Fruit fly (Drosophila melanogaster) whole organism, embryonic: Measurements from ENCODE around the gene Dif.

Source experiments
- Ada2b ChIP-seq: fragments of 200-800 bp; sonication (Bioruptor generic); IDR thresholded peaks from 2 replicates; pipeline ENCODE4 v1.3.6; 2022; ENCODE audit warnings: missing biosample characterization, missing genetic modification characterization
- CG10543 ChIP-seq: fragments of 200-800 bp; sonication (Bioruptor generic); optimal IDR thresholded peaks from 3 replicates; lab custom pipeline; 2017; ENCODE audit warnings: missing biosample characterization, mild to moderate bottlenecking, missing genetic modification characterization, moderate library complexity
- CG10959 ChIP-seq: fragments of 200-800 bp; sonication (Bioruptor generic); IDR thresholded peaks from 2 replicates; pipeline ENCODE4 v1.3.6; 2022; ENCODE audit warnings: missing biosample characterization, missing genetic modification characterization
- CG12391 ChIP-seq: fragments of 200-800 bp; sonication (Bioruptor generic); optimal IDR thresholded peaks from 3 replicates; lab custom pipeline; 2018; ENCODE audit warnings: missing biosample characterization, mild to moderate bottlenecking, missing genetic modification characterization, moderate library complexity
- CG15269 ChIP-seq: fragments of 200-800 bp; sonication (Bioruptor generic); optimal IDR thresholded peaks from 2 replicates; lab custom pipeline; 2018; ENCODE audit warnings: missing biosample characterization, mild to moderate bottlenecking, missing genetic modification characterization, moderate library complexity
- CG1603 ChIP-seq: fragments of 200-800 bp; sonication (Bioruptor generic); optimal IDR thresholded peaks from 2 replicates; lab custom pipeline; 2019; ENCODE audit warnings: missing biosample characterization, mild to moderate bottlenecking, missing genetic modification characterization, moderate library complexity
- CG3281 ChIP-seq: fragments of 200-800 bp; sonication (Bioruptor generic); optimal IDR thresholded peaks from 3 replicates; lab custom pipeline; 2017; ENCODE audit warnings: missing biosample characterization, mild to moderate bottlenecking, missing genetic modification characterization
- CG33557 ChIP-seq: fragments of 200-800 bp; sonication (Bioruptor generic); optimal IDR thresholded peaks from 2 replicates; lab custom pipeline; 2019; ENCODE audit warnings: missing biosample characterization, mild to moderate bottlenecking, missing genetic modification characterization, moderate library complexity
- CG5245 ChIP-seq: fragments of 200-800 bp; sonication (Bioruptor generic); optimal IDR thresholded peaks from 3 replicates; lab custom pipeline; 2016; ENCODE audit warnings: missing biosample characterization, missing genetic modification characterization
- CG7271 ChIP-seq: fragments of 200-800 bp; sonication (Bioruptor generic); optimal IDR thresholded peaks from 2 replicates; lab custom pipeline; 2018; ENCODE audit warnings: missing biosample characterization, mild to moderate bottlenecking, missing genetic modification characterization, moderate library complexity
- CG8388 ChIP-seq: fragments of 200-800 bp; sonication (Bioruptor generic); optimal IDR thresholded peaks from 2 replicates; lab custom pipeline; 2019; ENCODE audit warnings: missing biosample characterization, mild to moderate bottlenecking, missing genetic modification characterization, moderate library complexity
- CG9609 ChIP-seq: fragments of 200-800 bp; sonication (Bioruptor generic); optimal IDR thresholded peaks from 3 replicates; lab custom pipeline; 2016; ENCODE audit warnings: missing biosample characterization, missing genetic modification characterization
- Deaf1 ChIP-seq: fragments of 200-800 bp; optimal IDR thresholded peaks from 3 replicates; lab custom pipeline; 2019; ENCODE audit warnings: missing biosample characterization, mild to moderate bottlenecking, missing genetic modification characterization, moderate library complexity
- Dll ChIP-seq: fragments of 200-800 bp; sonication (Bioruptor generic); IDR thresholded peaks from 4 replicates; pipeline ENCODE4 v1.3.6; 2022; ENCODE audit warnings: missing biosample characterization, missing genetic modification characterization; ENCODE audit not compliant: partially characterized antibody
- Ets97D ChIP-seq: fragments of 200-800 bp; sonication (Bioruptor generic); optimal IDR thresholded peaks from 3 replicates; lab custom pipeline; 2016; ENCODE audit warnings: missing biosample characterization, missing genetic modification characterization
- NC2α ChIP-seq: fragments of 200-800 bp; sonication (Bioruptor generic); optimal IDR thresholded peaks from 2 replicates; lab custom pipeline; 2016; ENCODE audit warnings: missing biosample characterization, missing genetic modification characterization
- Oaz ChIP-seq: fragments of 200-800 bp; sonication (Bioruptor generic); IDR thresholded peaks from 2 replicates; pipeline ENCODE4 v1.3.6; 2022; ENCODE audit warnings: missing biosample characterization, missing genetic modification characterization
- Opbp ChIP-seq: fragments of 200-800 bp; sonication (Bioruptor generic); IDR thresholded peaks from 3 replicates; pipeline ENCODE4 v1.3.6; 2022; ENCODE audit warnings: missing biosample characterization, missing genetic modification characterization; ENCODE audit not compliant: partially characterized antibody
- Side ChIP-seq: fragments of 200-800 bp; sonication (Bioruptor generic); optimal IDR thresholded peaks from 2 replicates; lab custom pipeline; 2016; ENCODE audit warnings: missing biosample characterization, missing genetic modification characterization
- Stat92E ChIP-seq, 3 experiments: fragments of >200 bp in 2 of 3; fragments of 200-800 bp in 1 of 3; sonication (Bioruptor generic) in 1 of 3; optimal IDR thresholded peaks; 2 replicates each; lab custom pipeline; 2017 to 2019; ENCODE audit warnings: missing biosample characterization in 3 of 3, missing genetic modification characterization in 3 of 3, mild to moderate bottlenecking in 1 of 3, moderate library complexity in 1 of 3
- Usf ChIP-seq: fragments of 200-800 bp; sonication (Bioruptor generic); optimal IDR thresholded peaks from 2 replicates; lab custom pipeline; 2017; ENCODE audit warnings: missing genotype, missing biosample characterization, missing genetic modification characterization
- Xbp1 ChIP-seq: fragments of 200-800 bp; sonication (Bioruptor generic); optimal IDR thresholded peaks from 3 replicates; lab custom pipeline; 2016; ENCODE audit warnings: missing biosample characterization, mild to moderate bottlenecking, missing genetic modification characterization
- Xrp1 ChIP-seq: fragments of 200-800 bp; sonication (Bioruptor generic); IDR thresholded peaks from 2 replicates; pipeline ENCODE4 v1.3.6; 2022; ENCODE audit warnings: missing biosample characterization, missing genetic modification characterization
- ac ChIP-seq: fragments of 200-800 bp; sonication (Bioruptor generic); optimal IDR thresholded peaks from 3 replicates; lab custom pipeline; 2017; ENCODE audit warnings: missing biosample characterization, mild to moderate bottlenecking, missing genetic modification characterization
- amos ChIP-seq: fragments of 200-800 bp; sonication (Bioruptor generic); IDR thresholded peaks from 2 replicates; pipeline ENCODE4 v1.3.6; 2022; ENCODE audit warnings: missing biosample characterization, missing genetic modification characterization; ENCODE audit not compliant: partially characterized antibody
- ato ChIP-seq: fragments of 200-800 bp; sonication (Bioruptor generic); IDR thresholded peaks from 2 replicates; pipeline ENCODE4 v1.3.6; 2022; ENCODE audit warnings: missing biosample characterization, missing genetic modification characterization; ENCODE audit not compliant: partially characterized antibody
- caup ChIP-seq: fragments of 200-800 bp; sonication (Bioruptor generic); optimal IDR thresholded peaks from 3 replicates; lab custom pipeline; 2017; ENCODE audit warnings: missing biosample characterization, mild to moderate bottlenecking, missing genetic modification characterization, moderate library complexity; ENCODE audit not compliant: severe bottlenecking
- chinmo ChIP-seq: fragments of 200-800 bp; sonication (Bioruptor generic); IDR thresholded peaks from 4 replicates; pipeline ENCODE4 v1.3.6; 2022; ENCODE audit warnings: missing biosample characterization, missing genetic modification characterization; ENCODE audit not compliant: partially characterized antibody
- chn ChIP-seq: fragments of 200-800 bp; sonication (Bioruptor generic); optimal IDR thresholded peaks from 2 replicates; lab custom pipeline; 2016; ENCODE audit warnings: missing biosample characterization, missing genetic modification characterization
- eyg ChIP-seq: fragments of 200-800 bp; sonication (Bioruptor generic); optimal IDR thresholded peaks from 3 replicates; lab custom pipeline; 2016; ENCODE audit warnings: missing biosample characterization, missing genetic modification characterization
- ftz-f1 ChIP-seq: fragments of 200-800 bp; sonication (Bioruptor generic); optimal IDR thresholded peaks from 2 replicates; lab custom pipeline; 2016; ENCODE audit warnings: missing biosample characterization, missing genetic modification characterization
- gce ChIP-seq: fragments of 200-800 bp; sonication (Bioruptor generic); IDR thresholded peaks from 3 replicates; pipeline ENCODE4 v1.3.6; 2022; ENCODE audit warnings: missing biosample characterization, missing genetic modification characterization
- gcm ChIP-seq: fragments of 200-800 bp; sonication (Bioruptor generic); optimal IDR thresholded peaks from 2 replicates; lab custom pipeline; 2019; ENCODE audit warnings: missing biosample characterization, mild to moderate bottlenecking, missing genetic modification characterization, moderate library complexity
- grau ChIP-seq: fragments of 200-800 bp; optimal IDR thresholded peaks from 3 replicates; lab custom pipeline; 2019; ENCODE audit warnings: missing biosample characterization, mild to moderate bottlenecking, missing genetic modification characterization, moderate library complexity
- gsb-n ChIP-seq: fragments of 200-800 bp; sonication (Bioruptor generic); optimal IDR thresholded peaks from 3 replicates; lab custom pipeline; 2018; ENCODE audit warnings: missing biosample characterization, mild to moderate bottlenecking, missing genetic modification characterization
- hkb ChIP-seq, 2 experiments: fragments of 200-800 bp in 1 of 2; fragments of >200 bp in 1 of 2; sonication (Bioruptor generic) in 1 of 2; IDR thresholded peaks in 1 of 2; optimal IDR thresholded peaks in 1 of 2; 2 replicates each; pipeline versions ENCODE4 v1.3.6 to Lab custom; 2017 to 2022; ENCODE audit warnings: missing biosample characterization in 1 of 2, missing genetic modification characterization in 1 of 2
- ken ChIP-seq: fragments of 200-800 bp; sonication (Bioruptor generic); IDR thresholded peaks from 3 replicates; pipeline ENCODE4 v1.3.6; 2022; ENCODE audit warnings: missing biosample characterization, missing genetic modification characterization
- knrl ChIP-seq: fragments of 200-800 bp; sonication (Bioruptor generic); IDR thresholded peaks from 3 replicates; pipeline ENCODE4 v1.3.6; 2022; ENCODE audit warnings: missing biosample characterization, missing genetic modification characterization; ENCODE audit not compliant: partially characterized antibody
- lab ChIP-seq: fragments of 200-800 bp; sonication (Bioruptor generic); optimal IDR thresholded peaks from 3 replicates; lab custom pipeline; 2017; ENCODE audit warnings: missing biosample characterization, missing genetic modification characterization, mild to moderate bottlenecking, moderate library complexity, missing genetic modification reagents
- lilli ChIP-seq: fragments of 200-800 bp; sonication (Bioruptor generic); optimal IDR thresholded peaks from 3 replicates; lab custom pipeline; 2016; ENCODE audit warnings: missing biosample characterization, missing genetic modification characterization
- lola ChIP-seq, 3 experiments: fragments of >200 bp in 2 of 3; fragments of 200-800 bp in 1 of 3; sonication (Bioruptor generic) in 1 of 3; optimal IDR thresholded peaks; 2 replicates each; lab custom pipeline; 2017 to 2019; ENCODE audit warnings: missing biosample characterization in 3 of 3, missing genetic modification characterization in 3 of 3, mild to moderate bottlenecking in 1 of 3, moderate library complexity in 1 of 3
- pb ChIP-seq: fragments of 200-800 bp; sonication (Bioruptor generic); optimal IDR thresholded peaks from 3 replicates; lab custom pipeline; 2016; ENCODE audit warnings: missing biosample characterization, missing genetic modification characterization
- repo ChIP-seq: fragments of 200-800 bp; sonication (Bioruptor generic); optimal IDR thresholded peaks from 2 replicates; lab custom pipeline; 2016; ENCODE audit warnings: missing biosample characterization, missing genetic modification characterization
- stwl ChIP-seq: fragments of 200-800 bp; sonication (Bioruptor generic); optimal IDR thresholded peaks from 3 replicates; lab custom pipeline; 2018; ENCODE audit warnings: missing biosample characterization, mild to moderate bottlenecking, missing genetic modification characterization, moderate library complexity
- tap ChIP-seq: fragments of 200-800 bp; optimal IDR thresholded peaks from 3 replicates; lab custom pipeline; 2019; ENCODE audit warnings: missing biosample characterization, mild to moderate bottlenecking, missing genetic modification characterization, moderate library complexity
- tin ChIP-seq: fragments of 200-800 bp; sonication (Bioruptor generic); optimal IDR thresholded peaks from 3 replicates; lab custom pipeline; 2016; ENCODE audit warnings: missing biosample characterization, missing genetic modification characterization
- tx ChIP-seq: fragments of 200-800 bp; sonication (Bioruptor generic); optimal IDR thresholded peaks from 2 replicates; lab custom pipeline; 2016; ENCODE audit warnings: missing biosample characterization, missing genetic modification characterization
- vvl ChIP-seq: fragments of 200-800 bp; sonication (Bioruptor generic); IDR thresholded peaks from 2 replicates; pipeline ENCODE4 v1.3.6; 2022; ENCODE audit warnings: missing biosample characterization, missing genetic modification characterization
- zen2 ChIP-seq: fragments of 200-800 bp; sonication (Bioruptor generic); IDR thresholded peaks from 3 replicates; pipeline ENCODE4 v1.3.6; 2022; ENCODE audit warnings: missing biosample characterization, missing genetic modification characterization; ENCODE audit not compliant: partially characterized antibody

The Dif gene

DNA sequence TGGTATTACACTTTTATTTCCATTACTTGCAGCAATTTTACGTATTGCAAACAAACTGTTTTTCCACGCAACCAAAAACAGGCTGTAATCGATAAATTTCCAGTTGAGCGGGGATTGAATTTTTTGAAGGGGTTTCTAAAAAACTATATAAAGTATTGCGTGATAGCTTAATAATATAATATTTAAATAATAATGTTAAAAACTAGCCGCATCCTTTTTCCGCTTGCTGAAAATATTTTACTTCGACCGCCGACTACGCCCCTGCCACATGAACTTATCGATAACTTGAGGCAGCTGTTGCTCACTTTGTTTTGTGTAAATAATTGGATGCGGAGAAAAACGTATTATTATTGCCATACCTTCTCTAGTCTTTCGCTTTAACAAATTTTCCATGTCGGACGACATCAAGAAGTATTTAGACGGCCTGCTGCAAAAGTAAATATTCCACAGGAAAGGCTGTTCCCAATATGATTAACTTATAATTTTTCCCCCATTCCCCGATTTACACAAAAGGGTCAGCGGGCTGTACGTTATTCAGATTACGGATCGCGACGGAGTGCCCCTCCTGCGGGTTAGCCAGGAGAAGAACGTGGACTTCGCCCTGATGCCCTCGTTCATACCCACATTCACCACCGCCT lies 48.1 kb upstream of the Dif start, which contains the start of the genes fws and Lamtor3 (continued):
- peak; percentile 99 for TF ChIP-seq ken (GFP tag; lab: Robert Waterston, UW)
- peak; percentile 98 for TF ChIP-seq gsb-n (tag; lab: Kevin White, UChicago)
- TF ChIP-seq Xrp1 (GFP tag; lab: Robert Waterston, UW): peak; percentile 99
- peak in 1 of 3 experiments; percentile 95 for TF ChIP-seq lola (GFP tag; optimal IDR thresholded peaks at IDR 0.05; lab: Kevin White, UChicago)
- TF ChIP-seq eyg: peak; percentile 61
- peak; percentile 66 for TF ChIP-seq ftz-f1 (GFP tag; lab: Kevin White, UChicago)
- peak; percentile 85 for TF ChIP-seq CG33557 (GFP tag; lab: Kevin White, UChicago)
- TF ChIP-seq Oaz: peak; percentile 98
- TF ChIP-seq repo (GFP tag; lab: Kevin White, UChicago): peak; percentile 53
- TF ChIP-seq Xbp1: peak; percentile 98
- no peak for TF ChIP-seq hkb (optimal IDR thresholded peaks at IDR 0.05; lab: Kevin White, UChicago)
- TF ChIP-seq hkb (GFP tag; IDR thresholded peaks at IDR 0.05; lab: Robert Waterston, UW): peak; percentile 99
- peak; percentile 96 for TF ChIP-seq CG8388
- TF ChIP-seq gcm: peak; percentile 97
- TF ChIP-seq tap: peak; percentile 97
- peak; percentile 98 for TF ChIP-seq CG15269 (tag; lab: Kevin White, UChicago)
- TF ChIP-seq Ada2b (GFP tag; lab: Robert Waterston, UW): peak; percentile 99
- peak; percentile 96 for TF ChIP-seq CG10959 (GFP tag; lab: Robert Waterston, UW)
- TF ChIP-seq Deaf1 (tag; lab: Kevin White, UChicago): peak; percentile 77
- peak; percentile 82 for TF ChIP-seq CG1603
- peak; percentile 92 for TF ChIP-seq chn
- TF ChIP-seq Side (GFP tag; lab: Kevin White, UChicago): peak; percentile 72
- peak; percentile 52 for TF ChIP-seq NC2α (GFP tag; lab: Kevin White, UChicago)
- TF ChIP-seq Usf (GFP tag; lab: Kevin White, UChicago): peak; percentile 97
- peak; percentile 87 for TF ChIP-seq stwl (tag; lab: Kevin White, UChicago)
- peak; percentile 97 for TF ChIP-seq caup

dm6 chr2L:17477710-17478109 lies 44.7 kb upstream of the Dif start, which contains the start of gene cass:
Gene cass, minus strand, starts transcription at chr2L:17477888.
- TF ChIP-seq lab (GFP tag; lab: Kevin White, UChicago): no peak
- TF ChIP-seq CG5245 (GFP tag; lab: Kevin White, UChicago): no peak
- no peak for TF ChIP-seq ac
- TF ChIP-seq CG3281: no peak
- no peak for TF ChIP-seq CG9609 (GFP tag; lab: Kevin White, UChicago)
- peak; percentile 84 for TF ChIP-seq zen2
- peak; percentile 59 for TF ChIP-seq Ets97D (GFP tag; lab: Kevin White, UChicago)
- TF ChIP-seq Dll (GFP tag; lab: Robert Waterston, UW): peak; percentile 90
- no peak for TF ChIP-seq vvl (GFP tag; lab: Robert Waterston, UW)
- TF ChIP-seq amos (GFP tag; lab: Robert Waterston, UW): peak; percentile 95
- TF ChIP-seq pb (GFP tag; lab: Kevin White, UChicago): no peak
- peak; percentile 89 for TF ChIP-seq ato
- peak; percentile 94 for TF ChIP-seq Opbp (GFP tag; lab: Robert Waterston, UW)
- TF ChIP-seq CG7271 (tag; lab: Kevin White, UChicago): peak; percentile 32
- TF ChIP-seq grau: peak; percentile 31
- peak; percentile 76; the same call in 1 of the 4 replicates for TF ChIP-seq chinmo (GFP tag; lab: Robert Waterston, UW)
- peak; percentile 4 for TF ChIP-seq CG12391 (tag; lab: Kevin White, UChicago)
- TF ChIP-seq CG10543 (GFP tag; lab: Kevin White, UChicago): no peak
- no peak for TF ChIP-seq tx (GFP tag; lab: Kevin White, UChicago)
- TF ChIP-seq lilli (GFP tag; lab: Kevin White, UChicago): no peak
- peak; percentile 91 for TF ChIP-seq knrl (GFP tag; lab: Robert Waterston, UW)
- no peak for TF ChIP-seq tin (GFP tag; lab: Kevin White, UChicago)
- TF ChIP-seq gce (GFP tag; lab: Robert Waterston, UW): no peak
- peak in 1 of 3 experiments; percentile 16 for TF ChIP-seq Stat92E (GFP tag; optimal IDR thresholded peaks at IDR 0.05; lab: Kevin White, UChicago)
